Worm (Caenorhabditis elegans) whole organism, mixed stage, embryonic: ENCODE measurements around the gene heri-1.

Source experiments
- M03D4.4 ChIP-seq: sonication (generic microtip); optimal IDR thresholded peaks from 2 replicates; lab custom pipeline; 2017; ENCODE audit warnings: mild to moderate bottlenecking, missing genetic modification characterization, missing compliant biosample characterization
- bed-3 ChIP-seq: fragments of 200-800 bp; sonication (Bioruptor generic); optimal IDR thresholded peaks from 3 replicates; lab custom pipeline; 2018; ENCODE audit warnings: mild to moderate bottlenecking, missing genetic modification characterization, moderate library complexity, missing compliant biosample characterization
- blmp-1 ChIP-seq: fragments of 150-350 bp; optimal IDR thresholded peaks from 2 replicates; lab custom pipeline; 2014; ENCODE audit warnings: missing biosample characterization, missing genetic modification characterization
- ceh-43 ChIP-seq: fragments of 200-800 bp; sonication (Bioruptor generic); optimal IDR thresholded peaks from 2 replicates; lab custom pipeline; 2018; ENCODE audit warnings: mild to moderate bottlenecking, missing genetic modification characterization, moderate library complexity, missing compliant biosample characterization
- ceh-83 ChIP-seq: fragments of 200-800 bp; sonication (Bioruptor generic); optimal IDR thresholded peaks from 2 replicates; lab custom pipeline; 2018; ENCODE audit warnings: mild to moderate bottlenecking, missing genetic modification characterization, missing compliant biosample characterization
- ces-1 ChIP-seq: fragments of 150-350 bp; optimal IDR thresholded peaks from 2 replicates; lab custom pipeline; 2014; ENCODE audit warnings: missing biosample characterization, missing genetic modification reagents, missing genetic modification characterization
- cnd-1 ChIP-seq: fragments of 200-800 bp; sonication (Bioruptor generic); optimal IDR thresholded peaks from 2 replicates; lab custom pipeline; 2018; ENCODE audit warnings: mild to moderate bottlenecking, missing genetic modification characterization, missing compliant biosample characterization
- elt-1 ChIP-seq: sonication (generic microtip); optimal IDR thresholded peaks from 2 replicates; lab custom pipeline; 2017; ENCODE audit warnings: missing genetic modification characterization, mild to moderate bottlenecking, missing compliant biosample characterization, antibody characterized with exemption, moderate library complexity, borderline replicate concordance; ENCODE audit not compliant: insufficient read depth
- elt-3 ChIP-seq: fragments of 150-350 bp; optimal IDR thresholded peaks from 2 replicates; lab custom pipeline; 2014; ENCODE audit warnings: missing biosample characterization, missing genetic modification characterization
- flh-1 ChIP-seq: fragments of 200-800 bp; sonication (Bioruptor generic); optimal IDR thresholded peaks from 2 replicates; lab custom pipeline; 2018; ENCODE audit warnings: mild to moderate bottlenecking, missing genetic modification characterization, moderate library complexity, missing compliant biosample characterization
- ham-2 ChIP-seq: fragments of 200-800 bp; sonication (Bioruptor generic); optimal IDR thresholded peaks from 2 replicates; lab custom pipeline; 2018; ENCODE audit warnings: mild to moderate bottlenecking, missing genetic modification characterization, missing compliant biosample characterization
- hlh-1 ChIP-seq: fragments of 150-350 bp; optimal IDR thresholded peaks from 2 replicates; lab custom pipeline; 2014; ENCODE audit warnings: missing biosample characterization, missing genetic modification reagents, missing genetic modification characterization
- lin-13 ChIP-seq: fragments of 150-350 bp; optimal IDR thresholded peaks from 2 replicates; lab custom pipeline; 2014; ENCODE audit warnings: missing biosample characterization, missing genetic modification characterization
- lin-32 ChIP-seq: fragments of 200-800 bp; sonication (Bioruptor generic); optimal IDR thresholded peaks from 2 replicates; lab custom pipeline; 2018; ENCODE audit warnings: mild to moderate bottlenecking, missing genetic modification characterization, missing compliant biosample characterization
- lsy-2 ChIP-seq: fragments of 150-350 bp; optimal IDR thresholded peaks from 2 replicates; lab custom pipeline; 2014; ENCODE audit warnings: missing biosample characterization, missing genetic modification characterization
- mab-5 ChIP-seq: fragments of 150-350 bp; optimal IDR thresholded peaks from 2 replicates; lab custom pipeline; 2014; ENCODE audit warnings: missing biosample characterization, missing genetic modification characterization
- mep-1 ChIP-seq: fragments of 150-350 bp; optimal IDR thresholded peaks from 2 replicates; lab custom pipeline; 2017; ENCODE audit warnings: missing biosample characterization, missing genetic modification reagents, missing genetic modification characterization, inconsistent platforms
- mls-2 ChIP-seq: sonication (generic microtip); optimal IDR thresholded peaks from 2 replicates; lab custom pipeline; 2016; ENCODE audit warnings: mild to moderate bottlenecking, missing genetic modification characterization, moderate library complexity, missing compliant biosample characterization
- nhr-12 ChIP-seq: fragments of 150-350 bp; optimal IDR thresholded peaks from 2 replicates; lab custom pipeline; 2014; ENCODE audit warnings: missing biosample characterization, missing genetic modification characterization
- nhr-2 ChIP-seq: fragments of 150-350 bp; optimal IDR thresholded peaks from 2 replicates; lab custom pipeline; 2014; ENCODE audit warnings: missing biosample characterization, missing genetic modification characterization
- nhr-237 ChIP-seq: fragments of 150-350 bp; optimal IDR thresholded peaks from 2 replicates; lab custom pipeline; 2014; ENCODE audit warnings: missing biosample characterization, missing genetic modification characterization
- nhr-28 ChIP-seq: fragments of 150-350 bp; optimal IDR thresholded peaks from 2 replicates; lab custom pipeline; 2014; ENCODE audit warnings: missing biosample characterization, missing genetic modification characterization
- nhr-76 ChIP-seq: sonication (generic microtip); optimal IDR thresholded peaks from 2 replicates; lab custom pipeline; 2017; ENCODE audit warnings: missing biosample characterization, missing genetic modification characterization
- pha-4 ChIP-seq: fragments of 150-350 bp; optimal IDR thresholded peaks from 2 replicates; lab custom pipeline; 2018; ENCODE audit warnings: missing biosample characterization, missing genetic modification reagents, missing genetic modification characterization
- sem-2 ChIP-seq: fragments of 200-800 bp; sonication (Bioruptor generic); optimal IDR thresholded peaks from 2 replicates; lab custom pipeline; 2018; ENCODE audit warnings: mild to moderate bottlenecking, missing genetic modification characterization, missing compliant biosample characterization
- snpc-4 ChIP-seq: fragments of 150-350 bp; optimal IDR thresholded peaks from 2 replicates; lab custom pipeline; 2014; ENCODE audit warnings: missing biosample characterization, missing genetic modification characterization
- sptf-1 ChIP-seq: sonication (generic microtip); optimal IDR thresholded peaks from 2 replicates; lab custom pipeline; 2017; ENCODE audit warnings: mild to moderate bottlenecking, missing genetic modification characterization, moderate library complexity, missing compliant biosample characterization
- unc-120 ChIP-seq: sonication (generic microtip); optimal IDR thresholded peaks from 2 replicates; lab custom pipeline; 2017; ENCODE audit warnings: missing genetic modification characterization, missing compliant biosample characterization; ENCODE audit not compliant: poor library complexity, severe bottlenecking
- unc-62 ChIP-seq: fragments of 150-350 bp; optimal IDR thresholded peaks from 2 replicates; lab custom pipeline; 2014; ENCODE audit warnings: missing biosample characterization, missing genetic modification reagents, missing genetic modification characterization
- zip-8 ChIP-seq: fragments of 150-350 bp; optimal IDR thresholded peaks from 2 replicates; lab custom pipeline; 2014; ENCODE audit warnings: missing biosample characterization, missing genetic modification characterization
- ztf-11 ChIP-seq: fragments of 150-350 bp; optimal IDR thresholded peaks from 2 replicates; lab custom pipeline; 2014; ENCODE audit warnings: missing biosample characterization, missing genetic modification characterization

heri-1 gene

ce11 chrII:6138138-6138537, 25.1 kb upstream of the heri-1 start:
- peak; percentile 46 for TF ChIP-seq ces-1 (GFP tag; lab: Kevin White, UChicago)
- TF ChIP-seq mep-1 = no peak

DNA sequence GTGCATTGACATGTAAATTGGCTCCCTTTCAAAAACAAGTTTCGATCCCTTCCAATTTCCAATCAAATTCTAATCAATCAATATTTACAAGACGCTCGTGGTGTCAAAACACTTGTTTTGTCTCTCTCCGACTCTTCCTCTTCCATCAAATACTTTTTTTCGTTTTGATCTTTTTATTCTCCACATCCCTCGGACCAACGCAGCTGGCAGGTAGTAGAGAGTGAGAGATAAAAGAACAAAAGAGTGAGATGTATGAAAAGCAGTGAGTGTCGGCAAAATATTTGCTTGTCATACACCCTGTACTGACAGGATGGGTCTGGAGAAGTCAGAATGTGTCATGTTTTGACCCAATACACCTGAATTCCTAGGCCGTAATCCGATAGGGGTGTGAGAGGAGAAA, 23.7 kb upstream of the heri-1 start:
- TF ChIP-seq flh-1 (no peak), unc-120 (peak; percentile 40), pha-4 (tag; lab: Kevin White, UChicago) (no peak), nhr-237 (no peak), hlh-1 (tag; lab: Kevin White, UChicago) (peak; percentile 89), ceh-83 (GFP tag; lab: Kevin White, UChicago) (no peak), unc-62 (GFP tag; lab: Kevin White, UChicago) (peak; percentile 78)

DNA sequence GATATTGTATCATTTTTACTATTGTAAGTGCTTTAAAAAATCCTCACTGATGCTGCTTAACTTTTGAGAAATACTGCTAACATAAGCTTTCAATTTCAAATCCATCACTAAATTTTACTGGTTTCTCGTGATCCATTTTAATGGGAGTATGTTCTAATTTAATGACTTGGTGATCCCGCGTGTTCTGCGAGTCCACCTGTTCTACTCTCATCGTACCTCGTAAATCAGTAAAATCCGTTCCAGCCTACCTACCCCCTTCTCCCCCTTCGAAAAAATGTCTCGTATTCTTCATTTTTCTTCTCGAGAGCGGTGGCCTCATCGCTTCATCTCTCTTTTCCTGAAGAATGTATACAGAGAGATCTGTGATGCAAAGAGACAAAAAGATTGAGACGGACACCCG, 22.5 kb upstream of the heri-1 start:
- TF ChIP-seq nhr-2 (tag; lab: Kevin White, UChicago) (no peak), unc-62 (GFP tag; lab: Kevin White, UChicago) (no peak)

ce11 chrII:6132595-6132994, 19.6 kb upstream of the heri-1 start, which contains the start of gene abts-3:
Gene abts-3, plus strand, starts transcription at chrII:6132895.
- TF ChIP-seq M03D4.4 = no peak
- TF ChIP-seq nhr-237 = no peak
- TF ChIP-seq sem-2 (GFP tag; lab: Kevin White, UChicago) = no peak
- TF ChIP-seq unc-120 = no peak
- no peak for TF ChIP-seq sptf-1
- TF ChIP-seq mep-1 = no peak
- no peak for TF ChIP-seq zip-8 (tag; lab: Kevin White, UChicago)
- no peak for TF ChIP-seq nhr-12
- no peak for TF ChIP-seq ceh-43 (GFP tag; lab: Kevin White, UChicago)
- TF ChIP-seq ceh-83 (GFP tag; lab: Kevin White, UChicago) = no peak
- TF ChIP-seq bed-3 (GFP tag; lab: Kevin White, UChicago) = no peak
- TF ChIP-seq snpc-4 (tag; lab: Kevin White, UChicago) = no peak
- TF ChIP-seq lsy-2 (tag; lab: Kevin White, UChicago) = no peak
- no peak for TF ChIP-seq mab-5
- TF ChIP-seq nhr-28 (tag; lab: Kevin White, UChicago) = no peak
- no peak for TF ChIP-seq flh-1
- no peak for TF ChIP-seq nhr-2 (tag; lab: Kevin White, UChicago)

DNA sequence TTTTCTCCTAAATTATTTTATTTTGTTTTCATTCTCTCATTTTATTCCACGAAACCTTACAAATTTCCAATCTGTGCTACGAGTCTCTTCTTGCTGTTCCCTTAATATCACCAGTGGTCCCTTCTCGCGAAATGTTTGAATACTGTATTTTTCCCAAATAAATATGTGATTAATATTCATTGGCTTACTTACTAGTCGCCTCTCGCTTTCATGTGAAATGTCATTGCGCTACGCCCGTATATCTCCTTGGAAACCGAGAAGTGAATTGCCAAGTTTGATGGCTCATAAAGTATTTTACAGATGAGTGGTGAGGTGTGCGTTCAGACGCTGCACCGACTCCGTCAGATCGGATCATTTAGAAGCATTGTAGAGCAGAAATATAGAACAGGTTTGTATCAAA, 12.3 kb upstream of the heri-1 start, which contains the start of gene rars-2:
TSS of gene rars-2 (plus strand) at position 301 of the 400 bp plus-strand sequence.
- TF ChIP-seq snpc-4 (tag; lab: Kevin White, UChicago) (no peak), lin-13 (tag; lab: Kevin White, UChicago) (no peak), bed-3 (GFP tag; lab: Kevin White, UChicago) (no peak), flh-1 (no peak)
- TF ChIP-seq, all 35 proteins: peak for 0

DNA sequence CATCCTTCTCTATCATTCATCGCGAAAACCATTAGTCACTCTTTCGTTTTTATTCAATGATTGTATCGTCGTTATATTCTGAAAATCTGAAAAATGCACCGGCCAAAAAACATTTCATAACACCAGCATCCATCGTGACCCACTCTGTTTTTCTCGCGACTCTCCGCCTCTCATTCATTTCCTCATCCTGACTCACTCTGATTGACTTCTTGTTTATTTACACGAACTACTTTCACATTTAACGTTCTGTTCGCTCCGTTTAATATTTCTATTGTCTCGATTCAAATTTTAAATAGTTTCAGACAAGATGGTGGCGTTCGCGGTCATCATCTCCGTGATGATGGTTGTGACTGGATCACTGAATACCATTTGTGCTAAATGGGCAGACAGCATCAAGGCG, 10.5 kb upstream of the heri-1 start, which contains the start of gene C29H12.2:
TSS of gene C29H12.2 (plus strand) at position 297 of the 400 bp plus-strand sequence.
- no peak for TF ChIP-seq hlh-1 (tag; lab: Kevin White, UChicago)
- no peak for TF ChIP-seq cnd-1 (tag; lab: Kevin White, UChicago)
- no peak for TF ChIP-seq lin-32 (GFP tag; lab: Kevin White, UChicago)
- TF ChIP-seq, all 35 proteins: peak for 0

DNA sequence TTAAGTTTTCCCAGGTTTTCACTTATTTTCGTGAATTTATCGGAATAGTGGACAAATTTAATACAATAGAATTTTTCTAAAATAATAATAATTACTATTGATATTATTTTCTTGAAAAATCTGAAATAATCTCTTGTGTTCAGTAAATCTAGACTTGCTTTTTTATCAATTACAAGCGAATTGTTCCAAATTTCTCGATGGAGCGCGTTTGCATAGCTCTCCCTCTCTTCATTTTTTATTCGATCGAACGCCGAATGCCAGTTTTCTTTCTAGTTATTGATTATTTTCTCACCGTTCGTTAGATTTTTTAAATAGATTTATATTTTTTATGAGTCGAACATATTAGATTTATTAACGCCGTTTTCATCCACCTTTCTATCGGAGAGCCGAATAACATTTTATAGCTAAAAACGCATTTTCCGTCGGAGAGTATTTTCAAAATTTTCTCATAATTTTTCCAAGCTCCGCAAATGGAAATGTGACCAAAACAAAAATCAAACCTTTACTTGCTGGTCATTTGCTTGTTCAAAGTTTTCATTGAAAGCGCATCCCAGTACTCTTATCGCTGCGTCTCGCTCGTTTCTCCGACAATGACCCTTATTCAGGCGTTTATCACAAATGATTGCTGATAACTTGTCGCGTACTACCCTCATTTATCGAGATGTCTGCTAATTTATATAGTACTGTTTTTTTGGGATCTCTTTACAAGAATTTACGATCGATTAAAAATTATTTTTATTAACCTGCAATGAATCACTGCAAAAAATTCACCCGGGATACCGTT, 9.8 kb upstream of the heri-1 start:
- TF ChIP-seq unc-120 = no peak
- TF ChIP-seq ces-1 (GFP tag; lab: Kevin White, UChicago) = no peak
- no peak for TF ChIP-seq ham-2 (GFP tag; lab: Kevin White, UChicago)
- TF ChIP-seq nhr-76 (tag; lab: Kevin White, UChicago) = no peak
- no peak for TF ChIP-seq blmp-1 (tag; lab: Kevin White, UChicago)
- TF ChIP-seq mls-2 (tag; lab: Kevin White, UChicago) = no peak
- no peak for TF ChIP-seq elt-3 (tag; lab: Kevin White, UChicago)
- no peak for TF ChIP-seq mab-5
- no peak for TF ChIP-seq lin-32 (GFP tag; lab: Kevin White, UChicago)
- TF ChIP-seq mep-1 = no peak
- TF ChIP-seq sem-2 (GFP tag; lab: Kevin White, UChicago) = no peak
- no peak for TF ChIP-seq elt-1 (tag; lab: Kevin White, UChicago)
- TF ChIP-seq ztf-11 (tag; lab: Kevin White, UChicago) = no peak
- no peak for TF ChIP-seq sptf-1
- TF ChIP-seq nhr-28 (tag; lab: Kevin White, UChicago) = no peak
